Worm (Caenorhabditis elegans) whole organism, midembryonic: ENCODE results near the gene M57.2.

ENCODE experiments used
- flt-1 ChIP-seq: fragments of 200-800 bp; sonication (Bioruptor generic); IDR thresholded peaks from 2 replicates; pipeline ENCODE4 v1.3.6; 2022; ENCODE audit warnings: missing genetic modification characterization, missing compliant biosample characterization
- klf-2 ChIP-seq: fragments of 200-800 bp; sonication (Bioruptor generic); conservative IDR thresholded peaks from 2 replicates; pipeline ENCODE4 v1.3.6; 2022; ENCODE audit warnings: missing genetic modification reagents, missing genetic modification characterization, missing compliant biosample characterization
- med-1 ChIP-seq: sonication (generic microtip); optimal IDR thresholded peaks from 2 replicates; lab custom pipeline; 2017; ENCODE audit warnings: missing genetic modification characterization, mild to moderate bottlenecking, missing compliant biosample characterization, antibody characterized with exemption, missing genetic modification reagents; ENCODE audit not compliant: insufficient read depth
- ref-1 ChIP-seq: fragments of 200-800 bp; sonication (Bioruptor generic); conservative IDR thresholded peaks from 2 replicates; pipeline ENCODE4 v1.3.6; 2022; ENCODE audit warnings: missing genetic modification reagents, missing genetic modification characterization, missing compliant biosample characterization
- ztf-23 ChIP-seq: fragments of 200-800 bp; sonication (Bioruptor generic); IDR thresholded peaks from 2 replicates; pipeline ENCODE4 v1.3.6; 2022; ENCODE audit warnings: missing genetic modification reagents, missing genetic modification characterization, missing compliant biosample characterization

ce11 chrIV:3521710-3522109 lies 5.4 kb upstream of the M57.2 start:
- TF ChIP-seq med-1 (no peak), ref-1 (no peak), klf-2 (GFP tag; lab: Robert Waterston, UW) (no peak), flt-1 (GFP tag; lab: Robert Waterston, UW) (peak; percentile 41; the same call in 1 of the 2 replicates), ztf-23 (GFP tag; lab: Robert Waterston, UW) (no peak)
